Worm (Caenorhabditis elegans) whole organism, L3 larva: ENCODE results near the gene F49C12.6.
"Not testable (repeated sequence)": the region's sequence is repeated elsewhere in the genome, so short reads cannot be mapped to it uniquely, and the experiment has no call there.

Experiments
- ZK546.5 ChIP-seq: sonication (generic microtip); optimal IDR thresholded peaks from 2 replicates; lab custom pipeline; 2017; ENCODE audit warnings: missing biosample characterization, missing genetic modification characterization
- aly-2 ChIP-seq: fragments of 150-350 bp; optimal IDR thresholded peaks from 2 replicates; lab custom pipeline; 2014; ENCODE audit warnings: missing biosample characterization, missing genetic modification characterization
- ceh-16 ChIP-seq: sonication (generic microtip); optimal IDR thresholded peaks from 2 replicates; lab custom pipeline; 2017; ENCODE audit warnings: missing biosample characterization, missing genetic modification characterization
- ceh-28 ChIP-seq: fragments of 150-350 bp; optimal IDR thresholded peaks from 2 replicates; lab custom pipeline; 2014; ENCODE audit warnings: missing biosample characterization, missing genetic modification reagents, missing genetic modification characterization
- ceh-82 ChIP-seq: fragments of 150-350 bp; optimal IDR thresholded peaks from 2 replicates; lab custom pipeline; 2014; ENCODE audit warnings: missing biosample characterization, missing genetic modification characterization
- ceh-9 ChIP-seq: sonication (generic microtip); optimal IDR thresholded peaks from 2 replicates; lab custom pipeline; 2018; ENCODE audit warnings: missing biosample characterization, missing genetic modification characterization
- daf-12 ChIP-seq: fragments of 150-350 bp; optimal IDR thresholded peaks from 2 replicates; lab custom pipeline; 2014; ENCODE audit warnings: missing biosample characterization, missing genetic modification reagents, missing genetic modification characterization
- egl-27 ChIP-seq: sonication (generic microtip); optimal IDR thresholded peaks from 4 replicates; lab custom pipeline; 2017; ENCODE audit warnings: missing biosample characterization, missing genetic modification reagents, missing genetic modification characterization
- egl-5 ChIP-seq: fragments of 150-350 bp; optimal IDR thresholded peaks from 2 replicates; lab custom pipeline; 2017; ENCODE audit warnings: missing biosample characterization, missing genetic modification reagents, missing genetic modification characterization, inconsistent platforms
- elt-1 ChIP-seq: fragments of 150-350 bp; optimal IDR thresholded peaks from 2 replicates; lab custom pipeline; 2014; ENCODE audit warnings: missing biosample characterization, missing genetic modification characterization
- elt-2 ChIP-seq: sonication (generic microtip); optimal IDR thresholded peaks from 2 replicates; lab custom pipeline; 2016; ENCODE audit warnings: missing genetic modification reagents, mild to moderate bottlenecking, missing genetic modification characterization, missing compliant biosample characterization
- fos-1 ChIP-seq: fragments of 150-350 bp; optimal IDR thresholded peaks from 2 replicates; lab custom pipeline; 2014; ENCODE audit warnings: missing biosample characterization, missing genetic modification characterization
- hmg-11 ChIP-seq: sonication (generic microtip); optimal IDR thresholded peaks from 2 replicates; lab custom pipeline; 2016; ENCODE audit warnings: missing genetic modification characterization, missing compliant biosample characterization
- jun-1 ChIP-seq: fragments of 150-350 bp; optimal IDR thresholded peaks from 2 replicates; lab custom pipeline; 2014; ENCODE audit warnings: missing biosample characterization, missing genetic modification reagents, missing genetic modification characterization
- lin-15B ChIP-seq: fragments of 150-350 bp; optimal IDR thresholded peaks from 2 replicates; lab custom pipeline; 2014; ENCODE audit warnings: missing biosample characterization, missing genetic modification characterization
- lsy-12 ChIP-seq: sonication (generic microtip); optimal IDR thresholded peaks from 2 replicates; lab custom pipeline; 2016; ENCODE audit warnings: mild to moderate bottlenecking, missing genetic modification characterization, missing compliant biosample characterization
- mdl-1 ChIP-seq: fragments of 150-350 bp; optimal IDR thresholded peaks from 2 replicates; lab custom pipeline; 2014; ENCODE audit warnings: missing biosample characterization, missing genetic modification characterization
- mml-1 ChIP-seq: fragments of 150-350 bp; sonication (generic microtip); optimal IDR thresholded peaks from 3 replicates; lab custom pipeline; 2014; ENCODE audit warnings: missing biosample characterization, missing genetic modification characterization
- nfya-1 ChIP-seq: sonication (generic microtip); optimal IDR thresholded peaks from 2 replicates; lab custom pipeline; 2017; ENCODE audit warnings: missing genetic modification characterization, mild to moderate bottlenecking, missing compliant biosample characterization, antibody characterized with exemption, moderate library complexity; ENCODE audit not compliant: insufficient read depth
- nhr-11 ChIP-seq: fragments of 150-350 bp; optimal IDR thresholded peaks from 2 replicates; lab custom pipeline; 2014; ENCODE audit warnings: missing biosample characterization, missing genetic modification characterization
- nhr-12 ChIP-seq: fragments of 150-350 bp; optimal IDR thresholded peaks from 2 replicates; lab custom pipeline; 2014; ENCODE audit warnings: missing biosample characterization, missing genetic modification characterization
- nhr-23 ChIP-seq: fragments of 150-350 bp; optimal IDR thresholded peaks from 2 replicates; lab custom pipeline; 2014; ENCODE audit warnings: missing biosample characterization, missing genetic modification reagents, missing genetic modification characterization
- nhr-237 ChIP-seq: fragments of 150-350 bp; optimal IDR thresholded peaks from 2 replicates; lab custom pipeline; 2014; ENCODE audit warnings: missing biosample characterization, missing genetic modification characterization
- nhr-43 ChIP-seq: sonication (generic microtip); optimal IDR thresholded peaks from 2 replicates; lab custom pipeline; 2016; ENCODE audit warnings: mild to moderate bottlenecking, missing genetic modification characterization, missing compliant biosample characterization; ENCODE audit not compliant: poor library complexity, severe bottlenecking
- nhr-76 ChIP-seq: fragments of 150-350 bp; sonication (generic microtip); optimal IDR thresholded peaks from 5 replicates; lab custom pipeline; 2014; ENCODE audit warnings: missing biosample characterization, missing genetic modification characterization
- nhr-77 ChIP-seq: fragments of 150-350 bp; optimal IDR thresholded peaks from 2 replicates; lab custom pipeline; 2014; ENCODE audit warnings: missing biosample characterization, missing genetic modification characterization
- pha-4 ChIP-seq: fragments of 150-350 bp; optimal IDR thresholded peaks from 2 replicates; lab custom pipeline; 2014; ENCODE audit warnings: missing biosample characterization, missing genetic modification reagents, missing genetic modification characterization
- pqm-1 ChIP-seq: fragments of 150-350 bp; optimal IDR thresholded peaks from 2 replicates; lab custom pipeline; 2017; ENCODE audit warnings: missing biosample characterization, missing genetic modification characterization, inconsistent platforms
- sea-2 ChIP-seq: fragments of 150-350 bp; sonication (generic microtip); optimal IDR thresholded peaks from 4 replicates; lab custom pipeline; 2014; ENCODE audit warnings: missing biosample characterization, missing genetic modification reagents, missing genetic modification characterization
- skn-1 ChIP-seq: fragments of 150-350 bp; optimal IDR thresholded peaks from 2 replicates; lab custom pipeline; 2014; ENCODE audit warnings: missing biosample characterization, missing genetic modification characterization
- tbx-2 ChIP-seq: sonication (generic microtip); optimal IDR thresholded peaks from 2 replicates; lab custom pipeline; 2016; ENCODE audit warnings: mild to moderate bottlenecking, missing genetic modification characterization, missing compliant biosample characterization
- unc-39 ChIP-seq: sonication (generic microtip); optimal IDR thresholded peaks from 4 replicates; lab custom pipeline; 2017; ENCODE audit warnings: missing biosample characterization, missing genetic modification characterization
- unc-62 ChIP-seq: fragments of 150-350 bp; sonication (generic microtip); optimal IDR thresholded peaks from 4 replicates; lab custom pipeline; 2014; ENCODE audit warnings: missing biosample characterization, missing genetic modification reagents, missing genetic modification characterization
- zag-1 ChIP-seq: fragments of 150-350 bp; optimal IDR thresholded peaks from 2 replicates; lab custom pipeline; 2014; ENCODE audit warnings: missing biosample characterization, missing genetic modification characterization

The F49C12.6 gene

DNA sequence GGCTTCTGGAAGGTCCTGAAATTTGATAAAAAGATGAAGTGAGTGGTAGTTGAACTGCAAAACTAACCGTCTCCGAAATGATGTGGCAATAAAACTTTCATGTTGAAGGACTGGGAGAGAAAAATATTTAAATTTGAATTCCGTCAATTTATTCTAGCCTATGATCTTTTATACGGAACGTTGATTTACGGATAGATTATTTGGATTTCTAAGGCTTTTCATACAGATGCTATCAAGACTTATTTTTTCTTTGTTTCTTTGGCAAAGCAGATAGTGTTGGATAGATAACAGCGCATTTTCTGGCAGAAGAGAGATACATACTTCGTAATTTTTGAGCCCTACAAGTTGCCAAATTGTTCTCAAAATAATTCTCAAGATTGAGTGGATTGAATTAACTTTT is 4.9 kb downstream of the F49C12.6 start, which contains the start of gene F49C12.4:
TSS of gene F49C12.4 (minus strand) at position 101 of the 400 bp plus-strand sequence.
- TF ChIP-seq hmg-11 (tag; lab: Kevin White, UChicago) (no peak), lin-15B (tag; lab: Kevin White, UChicago) (no peak), egl-27 (no peak), nhr-11 (no peak), pha-4 (tag; lab: Kevin White, UChicago) (no peak), elt-1 (tag; lab: Kevin White, UChicago) (no peak), skn-1 (tag; lab: Kevin White, UChicago) (no peak), nhr-76 (tag; lab: Kevin White, UChicago) (no peak), nhr-43 (tag; lab: Kevin White, UChicago) (no peak), fos-1 (tag; lab: Kevin White, UChicago) (no peak), ZK546.5 (tag; lab: Kevin White, UChicago) (no peak), nhr-77 (tag; lab: Kevin White, UChicago) (no peak), jun-1 (tag; lab: Kevin White, UChicago) (no peak), mml-1 (tag; lab: Kevin White, UChicago) (no peak), lsy-12 (tag; lab: Kevin White, UChicago) (no peak), ceh-82 (no peak), ceh-9 (no peak)
- TF ChIP-seq, all 47 proteins: peak for 0

DNA sequence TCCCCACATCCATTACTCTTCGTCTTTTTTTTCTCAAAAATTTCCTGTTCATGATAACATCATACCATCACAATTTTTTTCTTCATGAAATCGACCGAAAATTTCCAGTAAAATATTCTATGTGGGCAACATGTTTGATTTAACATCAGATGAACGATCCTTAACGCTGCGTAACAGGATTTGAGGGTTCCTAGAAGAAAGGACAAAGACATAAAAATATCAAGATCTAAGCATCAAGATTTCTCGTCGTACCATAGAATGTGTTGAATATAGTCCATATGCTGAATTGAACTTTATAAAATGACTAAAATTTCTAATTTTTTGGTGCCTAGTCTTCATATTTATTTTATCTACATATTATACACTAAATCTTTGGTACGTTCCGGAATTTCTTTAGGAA is 8.7 kb downstream of the F49C12.6 start, which contains the start of gene F49C12.3:
TSS of gene F49C12.3 (plus strand) at position 301 of the 400 bp plus-strand sequence.
- TF ChIP-seq nhr-76 (tag; lab: Kevin White, UChicago) (no peak), lin-15B (tag; lab: Kevin White, UChicago) (no peak), elt-1 (tag; lab: Kevin White, UChicago) (no peak), pha-4 (tag; lab: Kevin White, UChicago) (no peak)

DNA sequence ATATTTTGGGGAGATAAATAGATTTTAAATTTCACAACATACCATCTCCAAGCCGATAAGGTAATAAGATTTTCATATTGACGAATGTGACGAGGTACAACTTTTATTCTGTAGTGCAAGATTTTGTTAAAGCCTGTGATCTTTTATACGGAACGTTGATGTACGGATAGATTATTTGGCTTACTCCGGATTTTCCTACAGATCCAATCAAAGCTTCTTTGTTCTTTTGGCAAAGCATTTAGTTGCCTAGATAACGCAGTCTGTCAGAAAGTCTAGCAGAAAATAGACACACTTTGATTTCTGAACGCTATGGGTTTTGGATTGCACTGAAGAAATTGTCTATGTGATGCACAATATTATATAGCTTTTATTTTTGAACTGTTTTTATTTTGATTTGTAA is 9.7 kb downstream of the F49C12.6 start, which contains the start of gene F49C12.2:
TSS of gene F49C12.2 (minus strand) at position 101 of the 400 bp plus-strand sequence.
- TF ChIP-seq nhr-12 (no peak), pqm-1 (tag; lab: Kevin White, UChicago) (no peak), unc-39 (tag; lab: Kevin White, UChicago) (no peak), nhr-11 (no peak), elt-1 (tag; lab: Kevin White, UChicago) (no peak), nhr-237 (tag; lab: Kevin White, UChicago) (no peak), skn-1 (tag; lab: Kevin White, UChicago) (no peak), ceh-28 (no peak), sea-2 (GFP tag; lab: Kevin White, UChicago) (no peak), zag-1 (tag; lab: Kevin White, UChicago) (no peak), aly-2 (tag; lab: Kevin White, UChicago) (no peak), nfya-1 (tag; lab: Kevin White, UChicago) (no peak)

DNA sequence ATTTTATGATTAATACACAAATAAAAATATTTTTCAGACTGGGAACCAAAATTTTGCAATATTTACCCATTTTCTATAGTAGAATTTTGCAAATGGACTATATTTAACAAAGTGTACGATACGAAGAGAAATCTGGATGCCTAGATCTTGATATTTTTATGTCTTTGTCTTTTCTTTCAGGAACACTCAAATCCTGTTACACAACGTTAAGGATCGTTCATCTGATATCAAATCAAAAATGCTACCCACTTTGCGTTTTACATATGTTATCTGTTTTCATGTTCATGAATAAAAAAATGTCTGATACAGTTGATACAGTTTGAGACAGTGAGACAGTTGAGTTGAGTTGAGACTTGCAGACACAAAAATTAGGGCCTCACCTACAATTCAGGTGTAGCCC is 12.6 kb downstream of the F49C12.6 start, which contains the start of gene F49C12.1:
TSS of gene F49C12.1 (minus strand) at position 70 of the 400 bp plus-strand sequence.
- TF ChIP-seq nhr-77 (tag; lab: Kevin White, UChicago) = no peak
- no peak for TF ChIP-seq unc-62
- no peak for TF ChIP-seq jun-1 (tag; lab: Kevin White, UChicago)
- TF ChIP-seq ceh-16 (tag; lab: Kevin White, UChicago) = no peak
- TF ChIP-seq sea-2 (GFP tag; lab: Kevin White, UChicago) = no peak
- no peak for TF ChIP-seq daf-12 (tag; lab: Kevin White, UChicago)
- no peak for TF ChIP-seq aly-2 (tag; lab: Kevin White, UChicago)
- TF ChIP-seq egl-27 = no peak
- no peak for TF ChIP-seq tbx-2
- TF ChIP-seq mdl-1 = no peak
- TF ChIP-seq zag-1 (tag; lab: Kevin White, UChicago) = no peak
- TF ChIP-seq ceh-28 = no peak
- no peak for TF ChIP-seq elt-2 (tag; lab: Kevin White, UChicago)
- no peak for TF ChIP-seq egl-5 (tag; lab: Kevin White, UChicago)
- no peak for TF ChIP-seq nhr-23 (tag; lab: Kevin White, UChicago)

DNA sequence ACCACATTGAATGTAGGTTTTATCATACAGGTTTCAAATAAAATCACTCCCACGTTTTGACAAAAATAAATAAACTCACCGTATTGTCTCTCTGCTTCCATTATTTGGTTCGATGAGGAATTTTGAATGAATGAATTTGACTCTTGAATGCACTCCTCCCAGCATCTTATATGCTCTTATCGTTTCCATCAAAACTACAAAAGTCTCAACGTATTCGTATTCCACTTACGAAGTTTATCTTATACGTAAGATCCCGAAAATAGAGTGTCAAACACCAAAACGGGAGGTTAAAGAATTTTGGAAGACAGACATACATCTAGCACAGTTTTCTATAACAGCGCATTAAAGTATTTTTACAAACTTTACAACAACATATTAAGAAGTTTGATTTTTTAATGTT is 15.1 kb downstream of the F49C12.6 start, which contains the start of gene nhr-264:
TSS of gene nhr-264 (minus strand) at position 101 of the 400 bp plus-strand sequence.
- TF ChIP-seq ZK546.5 (tag; lab: Kevin White, UChicago); nhr-23 (tag; lab: Kevin White, UChicago); sea-2 (GFP tag; lab: Kevin White, UChicago): not testable (repeated sequence)
